Worm (Caenorhabditis elegans): ENCODE measurements around the gene ssq-3.

DNA sequence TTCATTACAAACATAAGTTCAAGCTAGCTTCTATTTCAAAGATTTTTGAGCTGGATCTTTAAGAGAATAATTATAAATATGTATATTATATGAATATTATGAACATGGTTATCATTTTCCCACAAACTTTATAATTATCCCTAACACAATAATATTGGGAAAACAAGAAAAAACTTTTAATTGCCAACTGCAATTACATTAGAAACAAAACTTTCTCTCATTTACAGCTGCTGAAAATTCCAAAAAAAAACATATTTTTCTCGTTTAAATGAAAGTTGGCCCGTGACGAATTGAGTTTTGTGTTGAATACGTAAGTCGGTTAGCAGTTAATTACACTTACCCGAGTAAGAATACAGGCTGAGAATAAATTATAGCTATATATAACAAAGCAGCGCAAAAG lies 48.7 kb upstream of the ssq-3 start:
- TF ChIP-seq unc-120 (tag; optimal IDR thresholded peaks at IDR 0.05; ENCODE audit: poor library complexity, severe bottlenecking) = no peak
- no peak for TF ChIP-seq lsy-2 (tag; optimal IDR thresholded peaks at IDR 0.05)
- TF ChIP-seq nhr-237 (tag; optimal IDR thresholded peaks at IDR 0.05) = no peak
- no peak for TF ChIP-seq blmp-1 (tag; optimal IDR thresholded peaks at IDR 0.05)
- no peak for TF ChIP-seq unc-62 (GFP tag; optimal IDR thresholded peaks at IDR 0.05)
- no peak for TF ChIP-seq sem-2 (GFP tag; optimal IDR thresholded peaks at IDR 0.05)
- TF ChIP-seq elt-3 (tag; optimal IDR thresholded peaks at IDR 0.05) = no peak
- TF ChIP-seq pha-4 (tag; optimal IDR thresholded peaks at IDR 0.05) = no peak
- no peak for TF ChIP-seq nhr-12 (tag; optimal IDR thresholded peaks at IDR 0.05)
- no peak for TF ChIP-seq ham-2 (GFP tag; optimal IDR thresholded peaks at IDR 0.05)
